Worm (Caenorhabditis elegans) whole organism, late embryonic: ENCODE measurements around the gene F35H10.5.

ENCODE experiments used
- K09A11.1 ChIP-seq: sonication (generic microtip); optimal IDR thresholded peaks from 2 replicates; lab custom pipeline; 2017; ENCODE audit warnings: antibody characterized with exemption, mild to moderate bottlenecking, missing genetic modification characterization, missing compliant biosample characterization; ENCODE audit not compliant: insufficient read depth
- Y22D7AL.16 ChIP-seq: sonication (generic microtip); optimal IDR thresholded peaks from 2 replicates; lab custom pipeline; 2016; ENCODE audit warnings: missing genetic modification characterization, missing compliant biosample characterization
- ama-1 ChIP-seq: fragments of 150-350 bp; optimal IDR thresholded peaks from 2 replicates; lab custom pipeline; 2014
- ceh-24 ChIP-seq: sonication (generic microtip); optimal IDR thresholded peaks from 2 replicates; lab custom pipeline; 2016; ENCODE audit warnings: mild to moderate bottlenecking, missing genetic modification characterization, missing compliant biosample characterization
- eyg-1 ChIP-seq: sonication (generic microtip); optimal IDR thresholded peaks from 2 replicates; lab custom pipeline; 2016; ENCODE audit warnings: missing genotype, missing genetic modification characterization, missing compliant biosample characterization
- mec-3 ChIP-seq: sonication (generic microtip); optimal IDR thresholded peaks from 2 replicates; lab custom pipeline; 2016; ENCODE audit warnings: borderline replicate concordance, missing genetic modification characterization, missing compliant biosample characterization
- pqm-1 ChIP-seq: sonication (generic microtip); optimal IDR thresholded peaks from 2 replicates; lab custom pipeline; 2016; ENCODE audit warnings: missing genetic modification characterization, missing compliant biosample characterization
- tbx-2 ChIP-seq: sonication (generic microtip); optimal IDR thresholded peaks from 2 replicates; lab custom pipeline; 2016; ENCODE audit warnings: missing genetic modification characterization, missing compliant biosample characterization

DNA sequence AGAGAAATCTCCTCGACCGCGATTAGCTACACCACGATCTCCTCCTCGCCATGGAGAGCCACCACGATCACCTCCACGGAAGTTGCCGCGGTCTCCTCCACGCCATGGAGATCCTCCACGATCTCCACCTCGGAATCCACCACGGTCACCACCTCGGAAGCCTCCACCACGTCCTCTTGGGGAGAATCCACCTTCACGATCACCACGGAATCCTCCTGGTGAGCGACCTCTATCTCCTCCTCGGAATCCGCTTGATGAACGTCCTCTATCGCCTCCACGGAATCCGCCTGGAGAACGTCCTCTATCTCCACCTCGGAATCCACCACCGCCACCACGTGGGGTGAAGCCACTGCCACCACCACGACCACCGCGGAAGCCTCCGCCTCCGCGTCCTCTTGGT lies 11.5 kb upstream of the F35H10.5 start:
- TF ChIP-seq mec-3 (tag; lab: Kevin White, UChicago) (no peak), ama-1 (lab: Kevin White, UChicago) (no peak), Y22D7AL.16 (tag; lab: Kevin White, UChicago) (no peak), eyg-1 (no peak), ceh-24 (tag; lab: Kevin White, UChicago) (no peak), tbx-2 (tag; lab: Kevin White, UChicago) (no peak), K09A11.1 (tag; lab: Kevin White, UChicago) (no peak), pqm-1 (tag; lab: Kevin White, UChicago) (no peak)
